Worm (Caenorhabditis elegans) whole organism, L4 larva: ENCODE data around the gene dsb-2.
A peak's percentile ranks its signal among the peaks of the same experiment; 100 is the strongest.

ENCODE experiments used
- F10B5.3 ChIP-seq: sonication (generic microtip); optimal IDR thresholded peaks from 2 replicates; lab custom pipeline; 2016; ENCODE audit warnings: mild to moderate bottlenecking, missing genetic modification characterization, missing compliant biosample characterization
- F37D6.2 ChIP-seq: sonication (generic microtip); optimal IDR thresholded peaks from 2 replicates; lab custom pipeline; 2016; ENCODE audit warnings: mild to moderate bottlenecking, missing genetic modification characterization, missing compliant biosample characterization
- T26A8.4 ChIP-seq: fragments of 200-800 bp; sonication (Bioruptor generic); IDR thresholded peaks from 2 replicates; pipeline ENCODE4 v1.3.6; 2022; ENCODE audit warnings: missing genetic modification characterization, missing compliant biosample characterization
- Y5F2A.4 ChIP-seq: fragments of 200-800 bp; sonication (Bioruptor generic); optimal IDR thresholded peaks from 2 replicates; lab custom pipeline; 2018; ENCODE audit warnings: mild to moderate bottlenecking, missing genetic modification characterization, missing compliant biosample characterization
- aha-1 ChIP-seq: fragments of 150-350 bp; peaks from one replicate; lab custom pipeline; 2014; ENCODE audit warnings: missing biosample characterization, missing genetic modification characterization
- ceh-32 ChIP-seq: sonication (generic microtip); optimal IDR thresholded peaks from 2 replicates; lab custom pipeline; 2016; ENCODE audit warnings: mild to moderate bottlenecking, missing genetic modification characterization, missing compliant biosample characterization; ENCODE audit not compliant: poor library complexity
- cey-2 ChIP-seq: sonication (generic microtip); optimal IDR thresholded peaks from 3 replicates; lab custom pipeline; 2017; ENCODE audit warnings: missing genetic modification characterization, mild to moderate bottlenecking, missing compliant biosample characterization, antibody characterized with exemption, borderline replicate concordance; ENCODE audit not compliant: insufficient read depth
- daf-16 ChIP-seq, 3 experiments: sonication (generic microtip); optimal IDR thresholded peaks; 2 replicates each; lab custom pipeline; 2016 to 2017; ENCODE audit warnings: missing genetic modification characterization in 3 of 3, missing genetic modification reagents in 3 of 3, mild to moderate bottlenecking in 2 of 3, missing compliant biosample characterization in 2 of 3, missing biosample characterization in 1 of 3, moderate library complexity in 1 of 3
- daf-19 ChIP-seq: fragments of 200-800 bp; sonication (Bioruptor generic); conservative IDR thresholded peaks from 2 replicates; pipeline ENCODE4 v1.3.6; 2022; ENCODE audit warnings: missing genetic modification characterization, missing compliant biosample characterization
- dmd-6 ChIP-seq: fragments of 200-800 bp; sonication (Bioruptor generic); IDR thresholded peaks from 2 replicates; pipeline ENCODE4 v1.3.6; 2022; ENCODE audit warnings: missing genetic modification reagents, missing genetic modification characterization, missing compliant biosample characterization
- dpl-1 ChIP-seq: fragments of 150-350 bp; optimal IDR thresholded peaks from 2 replicates; lab custom pipeline; 2014; ENCODE audit warnings: missing biosample characterization, missing genetic modification reagents, missing genetic modification characterization
- egl-43 ChIP-seq: fragments of 200-800 bp; sonication (Bioruptor generic); IDR thresholded peaks from 2 replicates; pipeline ENCODE4 v1.3.6; 2022; ENCODE audit warnings: missing genetic modification reagents, missing genetic modification characterization, missing compliant biosample characterization
- hif-1 ChIP-seq, 2 experiments: sonication (generic microtip); optimal IDR thresholded peaks; 2 replicates each; lab custom pipeline; 2016 to 2017; ENCODE audit warnings: missing compliant biosample characterization in 2 of 2, missing genetic modification characterization in 2 of 2, missing genetic modification reagents in 2 of 2, missing genotype in 2 of 2, mild to moderate bottlenecking in 1 of 2
- hlh-11 ChIP-seq: fragments of 200-800 bp; sonication (Bioruptor generic); optimal IDR thresholded peaks from 2 replicates; lab custom pipeline; 2018; ENCODE audit warnings: mild to moderate bottlenecking, missing genetic modification characterization, missing compliant biosample characterization
- hlh-30 ChIP-seq: sonication (generic microtip); optimal IDR thresholded peaks from 2 replicates; lab custom pipeline; 2017; ENCODE audit warnings: antibody characterized with exemption, mild to moderate bottlenecking, missing genetic modification characterization, missing compliant biosample characterization; ENCODE audit not compliant: insufficient read depth
- hmg-1.1 ChIP-seq: fragments of 200-800 bp; sonication (Bioruptor generic); IDR thresholded peaks from 2 replicates; pipeline ENCODE4 v1.3.6; 2022; ENCODE audit warnings: missing genetic modification reagents, missing genetic modification characterization, missing compliant biosample characterization
- lin-13 ChIP-seq: fragments of 150-350 bp; optimal IDR thresholded peaks from 2 replicates; lab custom pipeline; 2014; ENCODE audit warnings: missing biosample characterization, missing genetic modification reagents, missing genetic modification characterization
- lin-29 ChIP-seq: fragments of 200-800 bp; sonication (Bioruptor generic); IDR thresholded peaks from 2 replicates; pipeline ENCODE4 v1.3.6; 2022; ENCODE audit warnings: missing genetic modification reagents, missing genetic modification characterization, missing compliant biosample characterization
- lin-38 ChIP-seq: fragments of 200-800 bp; sonication (Bioruptor generic); IDR thresholded peaks from 2 replicates; pipeline ENCODE4 v1.3.6; 2022; ENCODE audit warnings: missing genetic modification reagents, missing genetic modification characterization, missing compliant biosample characterization
- lir-3 ChIP-seq: sonication (generic microtip); optimal IDR thresholded peaks from 2 replicates; lab custom pipeline; 2016; ENCODE audit warnings: mild to moderate bottlenecking, missing genetic modification characterization, missing compliant biosample characterization
- lsy-2 ChIP-seq, 2 experiments: fragments of 150-350 bp in 1 of 2; sonication (generic microtip) in 1 of 2; optimal IDR thresholded peaks; 2 replicates each; lab custom pipeline; 2014 to 2017; ENCODE audit warnings: missing biosample characterization in 2 of 2, missing genetic modification characterization in 2 of 2
- madf-9 ChIP-seq: fragments of 200-800 bp; sonication (Bioruptor generic); conservative IDR thresholded peaks from 2 replicates; pipeline ENCODE4 v1.3.6; 2022; ENCODE audit warnings: missing genetic modification reagents, missing genetic modification characterization, missing compliant biosample characterization
- mdl-1 ChIP-seq, 2 experiments: fragments of 150-350 bp in 1 of 2; sonication (generic microtip) in 1 of 2; optimal IDR thresholded peaks; 2 replicates each; lab custom pipeline; 2014 to 2017; ENCODE audit warnings: missing biosample characterization in 2 of 2, missing genetic modification characterization in 2 of 2
- mdt-29 ChIP-seq: fragments of 200-800 bp; sonication (Bioruptor generic); IDR thresholded peaks from 2 replicates; pipeline ENCODE4 v1.3.6; 2022; ENCODE audit warnings: missing genetic modification reagents, missing genetic modification characterization, missing compliant biosample characterization
- mep-1 ChIP-seq: fragments of 150-350 bp; sonication (generic microtip); optimal IDR thresholded peaks from 3 replicates; lab custom pipeline; 2014; ENCODE audit warnings: missing biosample characterization, missing genetic modification characterization
- mes-2 ChIP-seq: sonication (generic microtip); optimal IDR thresholded peaks from 2 replicates; lab custom pipeline; 2016; ENCODE audit warnings: missing genotype, mild to moderate bottlenecking, missing genetic modification characterization, missing compliant biosample characterization; ENCODE audit not compliant: poor library complexity, severe bottlenecking
- mxl-3 ChIP-seq: fragments of 200-800 bp; sonication (Bioruptor generic); optimal IDR thresholded peaks from 2 replicates; lab custom pipeline; 2018; ENCODE audit warnings: mild to moderate bottlenecking, missing genetic modification characterization, missing compliant biosample characterization
- nhr-10 ChIP-seq: fragments of 150-350 bp; optimal IDR thresholded peaks from 2 replicates; lab custom pipeline; 2014; ENCODE audit warnings: missing biosample characterization, missing genetic modification characterization
- nhr-102 ChIP-seq: sonication (generic microtip); optimal IDR thresholded peaks from 2 replicates; lab custom pipeline; 2016; ENCODE audit warnings: mild to moderate bottlenecking, missing genetic modification characterization, moderate library complexity, missing compliant biosample characterization
- nhr-111 ChIP-seq: fragments of 200-800 bp; sonication (Bioruptor generic); optimal IDR thresholded peaks from 2 replicates; lab custom pipeline; 2018; ENCODE audit warnings: mild to moderate bottlenecking, missing genetic modification characterization, missing compliant biosample characterization
- nhr-25 ChIP-seq: sonication (generic microtip); optimal IDR thresholded peaks from 2 replicates; lab custom pipeline; 2017; ENCODE audit warnings: missing genetic modification characterization, mild to moderate bottlenecking, missing compliant biosample characterization, antibody characterized with exemption, moderate library complexity, borderline replicate concordance; ENCODE audit not compliant: insufficient read depth
- nhr-28 ChIP-seq: fragments of 150-350 bp; optimal IDR thresholded peaks from 2 replicates; lab custom pipeline; 2014; ENCODE audit warnings: missing biosample characterization, missing genetic modification characterization
- nhr-42 ChIP-seq: fragments of 200-800 bp; sonication (Bioruptor generic); IDR thresholded peaks from 2 replicates; pipeline ENCODE4 v1.3.6; 2022; ENCODE audit warnings: missing genetic modification characterization, missing compliant biosample characterization
- nhr-48 ChIP-seq: sonication (generic microtip); optimal IDR thresholded peaks from 2 replicates; lab custom pipeline; 2016; ENCODE audit warnings: mild to moderate bottlenecking, missing genetic modification characterization, missing compliant biosample characterization
- nhr-6 ChIP-seq: fragments of 150-350 bp; optimal IDR thresholded peaks from 2 replicates; lab custom pipeline; 2014; ENCODE audit warnings: missing biosample characterization, missing genetic modification characterization
- nhr-77 ChIP-seq: fragments of 150-350 bp; optimal IDR thresholded peaks from 2 replicates; lab custom pipeline; 2014; ENCODE audit warnings: missing biosample characterization, missing genetic modification characterization
- pha-4 ChIP-seq, 2 experiments: fragments of 150-350 bp in 1 of 2; fragments of 200-800 bp in 1 of 2; sonication (Bioruptor generic) in 1 of 2; IDR thresholded peaks in 1 of 2; optimal IDR thresholded peaks in 1 of 2; 2 replicates each; pipeline versions ENCODE4 v1.3.6 to Lab custom; 2014 to 2022; ENCODE audit warnings: missing genetic modification characterization in 2 of 2, missing genetic modification reagents in 2 of 2, missing biosample characterization in 1 of 2, missing compliant biosample characterization in 1 of 2
- php-3 ChIP-seq: fragments of 200-800 bp; sonication (Bioruptor generic); IDR thresholded peaks from 2 replicates; pipeline ENCODE4 v1.3.6; 2022; ENCODE audit warnings: missing genetic modification reagents, missing genetic modification characterization, missing compliant biosample characterization
- rbr-2 ChIP-seq: sonication (generic microtip); optimal IDR thresholded peaks from 2 replicates; lab custom pipeline; 2016; ENCODE audit warnings: missing genotype, missing genetic modification characterization, missing compliant biosample characterization
- snpc-1.2 ChIP-seq: fragments of 200-800 bp; sonication (Bioruptor generic); IDR thresholded peaks from 2 replicates; pipeline ENCODE4 v1.3.6; 2022; ENCODE audit warnings: missing genetic modification reagents, missing genetic modification characterization, missing compliant biosample characterization
- spr-1 ChIP-seq: sonication (generic microtip); optimal IDR thresholded peaks from 2 replicates; lab custom pipeline; 2016; ENCODE audit warnings: mild to moderate bottlenecking, missing genetic modification characterization, missing compliant biosample characterization
- unc-130 ChIP-seq: sonication (generic microtip); optimal IDR thresholded peaks from 2 replicates; lab custom pipeline; 2016; ENCODE audit warnings: missing genetic modification reagents, missing genetic modification characterization, missing compliant biosample characterization
- unc-62 ChIP-seq, 3 experiments: fragments of 150-350 bp in 1 of 3; sonication (generic microtip); optimal IDR thresholded peaks in 2 of 3; peaks in 1 of 3; 1 replicate in 1 of 3; 2 replicates in 2 of 3; lab custom pipeline; 2014 to 2017; ENCODE audit warnings: missing biosample characterization in 3 of 3, missing genetic modification characterization in 3 of 3, missing genetic modification reagents in 3 of 3, missing genotype in 1 of 3
- zfp-2 ChIP-seq: sonication (generic microtip); optimal IDR thresholded peaks from 2 replicates; lab custom pipeline; 2016; ENCODE audit warnings: mild to moderate bottlenecking, missing genetic modification characterization, missing compliant biosample characterization
- zip-2 ChIP-seq: fragments of 150-350 bp; optimal IDR thresholded peaks from 2 replicates; lab custom pipeline; 2014; ENCODE audit warnings: missing biosample characterization, missing genetic modification characterization
- ztf-7 ChIP-seq: fragments of 150-350 bp; optimal IDR thresholded peaks from 2 replicates; lab custom pipeline; 2014; ENCODE audit warnings: missing biosample characterization, missing genetic modification characterization

The dsb-2 gene

DNA sequence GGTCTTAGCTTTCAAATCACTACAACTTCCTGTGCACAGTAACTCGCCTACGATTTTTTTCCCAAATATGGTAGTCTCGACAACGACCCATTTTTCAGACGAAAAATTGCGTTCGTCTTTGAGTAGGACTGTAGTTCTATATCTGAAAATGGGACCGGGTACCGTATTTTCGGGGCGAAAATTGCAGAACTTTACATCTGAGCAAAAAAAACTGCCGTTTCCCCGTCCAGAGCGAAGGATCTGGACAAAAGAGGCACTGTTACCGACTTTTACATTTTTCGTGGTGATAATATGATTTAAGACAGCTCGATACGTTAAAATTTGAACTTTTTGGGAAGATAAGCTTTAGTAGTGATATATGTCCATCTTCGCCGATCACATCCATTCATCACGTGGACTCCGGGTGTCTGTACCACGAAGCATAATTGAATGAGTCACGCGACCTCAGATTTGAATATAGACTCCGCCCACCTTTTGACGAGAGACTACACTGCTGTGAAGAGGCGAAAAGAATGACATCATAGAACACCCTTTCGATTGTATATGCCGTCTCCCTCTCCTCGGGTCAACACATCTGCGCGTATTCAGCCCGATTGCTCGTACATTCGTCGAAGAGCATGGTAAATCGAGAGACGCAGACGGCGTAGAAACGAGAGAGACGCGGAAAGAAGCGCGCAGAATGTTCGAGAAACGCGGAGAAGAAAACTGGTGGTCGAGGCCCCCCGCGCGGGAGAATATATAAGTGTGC lies 6.0 kb upstream of the dsb-2 start:
- no peak for TF ChIP-seq zfp-2 (tag; lab: Kevin White, UChicago)
- peak in 1 of 2 experiments; percentile 73 for TF ChIP-seq mdl-1 (tag; optimal IDR thresholded peaks at IDR 0.05; lab: Kevin White, UChicago)
- no peak for TF ChIP-seq nhr-111 (GFP tag; lab: Kevin White, UChicago)
- peak; percentile 79 for TF ChIP-seq pha-4 (GFP tag; IDR thresholded peaks at IDR 0.05; lab: Robert Waterston, UW)
- TF ChIP-seq pha-4 (tag; optimal IDR thresholded peaks at IDR 0.05; lab: Kevin White, UChicago) = peak; percentile 56
- no peak for TF ChIP-seq snpc-1.2 (GFP tag; lab: Robert Waterston, UW)
- no peak for TF ChIP-seq unc-130 (GFP tag; lab: Kevin White, UChicago)
- peak; percentile 81 for TF ChIP-seq nhr-48 (tag; lab: Kevin White, UChicago)
- TF ChIP-seq ceh-32 = peak; percentile 36
- peak; percentile 8 for TF ChIP-seq ztf-7 (tag; lab: Kevin White, UChicago)
- peak; percentile 61 for TF ChIP-seq nhr-77
- peak; percentile 89 for TF ChIP-seq hlh-30
- peak; percentile 58 for TF ChIP-seq zip-2
- TF ChIP-seq nhr-102 (tag; lab: Kevin White, UChicago) = peak; percentile 91
- peak; percentile 36 for TF ChIP-seq nhr-28 (tag; lab: Kevin White, UChicago)
- peak; percentile 34 for TF ChIP-seq dmd-6 (GFP tag; lab: Robert Waterston, UW)
- TF ChIP-seq F10B5.3 (tag; lab: Kevin White, UChicago) = peak; percentile 42
- peak; percentile 96 for TF ChIP-seq hlh-11
- peak; percentile 55 for TF ChIP-seq spr-1 (tag; lab: Kevin White, UChicago)
- TF ChIP-seq hmg-1.1 (GFP tag; lab: Robert Waterston, UW) = peak; percentile 61
- TF ChIP-seq F37D6.2 = peak; percentile 74
- TF ChIP-seq nhr-6 (tag; lab: Kevin White, UChicago) = peak; percentile 78
- no peak for TF ChIP-seq lin-13 (GFP tag; lab: Kevin White, UChicago)
- TF ChIP-seq lin-38 = peak; percentile 74
- TF ChIP-seq mep-1 = peak; percentile 87
- no peak for TF ChIP-seq cey-2 (tag; lab: Kevin White, UChicago)
- TF ChIP-seq nhr-25 (tag; lab: Kevin White, UChicago) = peak; percentile 82
- TF ChIP-seq daf-19 (GFP tag; lab: Robert Waterston, UW) = 0 out of 2 replicates have a peak, but pooled peaks have one; percentile 8
- peak; percentile 56 for TF ChIP-seq mes-2 (tag; lab: Kevin White, UChicago)
- peak in 1 of 2 experiments; percentile 89 for TF ChIP-seq daf-16 (GFP tag; optimal IDR thresholded peaks at IDR 0.05; lab: Kevin White, UChicago)
- TF ChIP-seq daf-16 (tag; optimal IDR thresholded peaks at IDR 0.05; lab: Kevin White, UChicago) = peak; percentile 69
- peak; percentile 94 for TF ChIP-seq mdt-29 (GFP tag; lab: Robert Waterston, UW)
- TF ChIP-seq nhr-10 (tag; lab: Kevin White, UChicago) = peak; percentile 62
- TF ChIP-seq php-3 = peak; percentile 38; the same call in 1 of the 2 replicates
- peak; percentile 76 for TF ChIP-seq T26A8.4 (GFP tag; lab: Robert Waterston, UW)
- TF ChIP-seq madf-9 (GFP tag; lab: Robert Waterston, UW) = peak; percentile 90
- TF ChIP-seq hif-1 (tag; optimal IDR thresholded peaks at IDR 0.05; lab: Kevin White, UChicago) = peak; percentile 90 to 99
- peak in 1 of 2 experiments; percentile 99 for TF ChIP-seq unc-62 (GFP tag; optimal IDR thresholded peaks at IDR 0.05 in 1 of 2; lab: Kevin White, UChicago)
- TF ChIP-seq unc-62 (tag; optimal IDR thresholded peaks at IDR 0.05; lab: Kevin White, UChicago) = no peak
- peak; percentile 64 for TF ChIP-seq dpl-1 (GFP tag; lab: Kevin White, UChicago)
- peak; percentile 69; the same call in 1 of the 2 replicates for TF ChIP-seq lin-29 (GFP tag; lab: Robert Waterston, UW)
- TF ChIP-seq aha-1 = peak; percentile 98
- TF ChIP-seq lsy-2 (tag; optimal IDR thresholded peaks at IDR 0.05; lab: Kevin White, UChicago) = peak; percentile 15 to 77
- TF ChIP-seq rbr-2 (tag; lab: Kevin White, UChicago) = peak; percentile 84
- TF ChIP-seq lir-3 (tag; lab: Kevin White, UChicago) = no peak
- TF ChIP-seq Y5F2A.4 = no peak
- TF ChIP-seq egl-43 (GFP tag; lab: Robert Waterston, UW) = 0 out of 2 replicates have a peak, but pooled peaks have one; percentile 24
- TF ChIP-seq mxl-3 = peak; percentile 70
- TF ChIP-seq nhr-42 (GFP tag; lab: Robert Waterston, UW) = peak; percentile 76; the same call in 1 of the 2 replicates
